Fruit fly (Drosophila melanogaster) whole organism, embryonic: Measurements from ENCODE around the gene yellow-e.
A peak's percentile ranks its signal among the peaks of the same experiment; 100 is the strongest.

Experiments
- ATbp ChIP-seq: fragments of 200-800 bp; sonication (Bioruptor generic); optimal IDR thresholded peaks from 2 replicates; lab custom pipeline; 2017; ENCODE audit warnings: missing biosample characterization, mild to moderate bottlenecking, missing genetic modification characterization, missing genetic modification reagents
- Atf3 ChIP-seq: fragments of 200-800 bp; sonication (Bioruptor generic); optimal IDR thresholded peaks from 3 replicates; lab custom pipeline; 2016; ENCODE audit warnings: missing biosample characterization, missing genetic modification characterization
- B-H1 ChIP-seq: fragments of 200-800 bp; sonication (Bioruptor generic); IDR thresholded peaks from 3 replicates; pipeline ENCODE4 v1.3.6; 2022; ENCODE audit warnings: missing biosample characterization, missing genetic modification characterization
- Bgb ChIP-seq: fragments of 200-800 bp; sonication (Bioruptor generic); IDR thresholded peaks from 2 replicates; pipeline ENCODE4 v1.3.6; 2022; ENCODE audit warnings: missing biosample characterization, missing genetic modification characterization; ENCODE audit not compliant: partially characterized antibody
- CG11696 ChIP-seq: fragments of 200-800 bp; sonication (Bioruptor generic); IDR thresholded peaks from 2 replicates; pipeline ENCODE4 v1.3.6; 2022; ENCODE audit warnings: missing biosample characterization, missing genetic modification characterization
- CG12219 ChIP-seq: fragments of 200-800 bp; sonication (Bioruptor generic); optimal IDR thresholded peaks from 3 replicates; lab custom pipeline; 2018; ENCODE audit warnings: missing biosample characterization, mild to moderate bottlenecking, missing genetic modification characterization
- CG12236 ChIP-seq: fragments of 200-800 bp; sonication (Bioruptor generic); optimal IDR thresholded peaks from 2 replicates; lab custom pipeline; 2016; ENCODE audit warnings: missing biosample characterization, missing genetic modification characterization
- CG12744 ChIP-seq: fragments of 200-800 bp; sonication (Bioruptor generic); optimal IDR thresholded peaks from 2 replicates; lab custom pipeline; 2016; ENCODE audit warnings: missing biosample characterization, missing genetic modification characterization
- CG15269 ChIP-seq: fragments of 200-800 bp; sonication (Bioruptor generic); optimal IDR thresholded peaks from 2 replicates; lab custom pipeline; 2018; ENCODE audit warnings: missing biosample characterization, mild to moderate bottlenecking, missing genetic modification characterization, moderate library complexity
- CG15601 ChIP-seq: fragments of 200-800 bp; sonication (Bioruptor generic); optimal IDR thresholded peaks from 3 replicates; lab custom pipeline; 2019; ENCODE audit warnings: missing biosample characterization, mild to moderate bottlenecking, missing genetic modification characterization, moderate library complexity
- CG30431 ChIP-seq: fragments of 200-800 bp; sonication (Bioruptor generic); optimal IDR thresholded peaks from 2 replicates; lab custom pipeline; 2017; ENCODE audit warnings: missing biosample characterization, missing genetic modification characterization
- CG3065 ChIP-seq: fragments of 200-800 bp; sonication (Bioruptor generic); optimal IDR thresholded peaks from 2 replicates; lab custom pipeline; 2016; ENCODE audit warnings: missing biosample characterization, missing genetic modification characterization
- CG32532 ChIP-seq: fragments of 200-800 bp; sonication (Bioruptor generic); IDR thresholded peaks from 2 replicates; pipeline ENCODE4 v1.3.6; 2022; ENCODE audit warnings: missing biosample characterization, missing genetic modification characterization
- CG33557 ChIP-seq: fragments of 200-800 bp; sonication (Bioruptor generic); optimal IDR thresholded peaks from 2 replicates; lab custom pipeline; 2019; ENCODE audit warnings: missing biosample characterization, mild to moderate bottlenecking, missing genetic modification characterization, moderate library complexity
- CG5245 ChIP-seq: fragments of 200-800 bp; sonication (Bioruptor generic); optimal IDR thresholded peaks from 3 replicates; lab custom pipeline; 2016; ENCODE audit warnings: missing biosample characterization, missing genetic modification characterization
- CG6654 ChIP-seq: fragments of 200-800 bp; sonication (Bioruptor generic); optimal IDR thresholded peaks from 2 replicates; lab custom pipeline; 2017; ENCODE audit warnings: missing biosample characterization, mild to moderate bottlenecking, missing genetic modification characterization
- CG7556 ChIP-seq: fragments of 200-800 bp; sonication (Bioruptor generic); optimal IDR thresholded peaks from 2 replicates; lab custom pipeline; 2017; ENCODE audit warnings: missing biosample characterization, mild to moderate bottlenecking, missing genetic modification characterization
- CG7839 ChIP-seq: fragments of 200-800 bp; sonication (Bioruptor generic); optimal IDR thresholded peaks from 3 replicates; lab custom pipeline; 2018; ENCODE audit warnings: missing biosample characterization, mild to moderate bottlenecking, missing genetic modification characterization, moderate library complexity
- CG8359 ChIP-seq: fragments of 200-800 bp; sonication (Bioruptor generic); optimal IDR thresholded peaks from 2 replicates; lab custom pipeline; 2017; ENCODE audit warnings: missing biosample characterization, mild to moderate bottlenecking, missing genetic modification characterization, borderline replicate concordance
- CG9797 ChIP-seq: fragments of 200-800 bp; sonication (Bioruptor generic); optimal IDR thresholded peaks from 3 replicates; lab custom pipeline; 2018; ENCODE audit warnings: missing biosample characterization, mild to moderate bottlenecking, missing genetic modification characterization
- CG9932 ChIP-seq: fragments of 200-800 bp; sonication (Bioruptor generic); IDR thresholded peaks from 2 replicates; pipeline ENCODE4 v1.3.6; 2022; ENCODE audit warnings: missing biosample characterization, missing genetic modification characterization
- CrebB ChIP-seq: fragments of 200-800 bp; sonication (Bioruptor generic); optimal IDR thresholded peaks from 3 replicates; lab custom pipeline; 2018; ENCODE audit warnings: missing biosample characterization, mild to moderate bottlenecking, missing genetic modification characterization
- Dad ChIP-seq: fragments of 200-800 bp; sonication (Bioruptor generic); optimal IDR thresholded peaks from 3 replicates; lab custom pipeline; 2016; ENCODE audit warnings: missing biosample characterization, missing genetic modification characterization
- Dbx ChIP-seq: fragments of 200-800 bp; sonication (Bioruptor generic); IDR thresholded peaks from 3 replicates; pipeline ENCODE4 v1.3.6; 2022; ENCODE audit warnings: missing biosample characterization, missing genetic modification characterization
- Doc3 ChIP-seq: fragments of 200-800 bp; sonication (Bioruptor generic); IDR thresholded peaks from 3 replicates; pipeline ENCODE4 v1.3.6; 2022; ENCODE audit warnings: missing biosample characterization, missing genetic modification characterization; ENCODE audit not compliant: partially characterized antibody
- Hey ChIP-seq: fragments of 200-800 bp; sonication (Bioruptor generic); optimal IDR thresholded peaks from 3 replicates; lab custom pipeline; 2018; ENCODE audit warnings: missing biosample characterization, mild to moderate bottlenecking, missing genetic modification characterization
- Hr3 ChIP-seq: fragments of 200-800 bp; sonication (Bioruptor generic); optimal IDR thresholded peaks from 3 replicates; lab custom pipeline; 2016; ENCODE audit warnings: missing biosample characterization, missing genetic modification characterization
- Optix ChIP-seq: fragments of 200-800 bp; sonication (Bioruptor generic); IDR thresholded peaks from 3 replicates; pipeline ENCODE4 v1.3.6; 2022; ENCODE audit warnings: missing biosample characterization, missing genetic modification characterization
- ab ChIP-seq: fragments of 200-800 bp; sonication (Bioruptor generic); optimal IDR thresholded peaks from 2 replicates; lab custom pipeline; 2016; ENCODE audit warnings: missing biosample characterization, missing genetic modification characterization
- bcd ChIP-seq: fragments of 200-800 bp; sonication (Bioruptor generic); optimal IDR thresholded peaks from 2 replicates; lab custom pipeline; 2017; ENCODE audit warnings: missing biosample characterization, mild to moderate bottlenecking, missing genetic modification characterization
- disco-r ChIP-seq: fragments of 200-800 bp; sonication (Bioruptor generic); optimal IDR thresholded peaks from 2 replicates; lab custom pipeline; 2016; ENCODE audit warnings: missing biosample characterization, missing genetic modification characterization
- gfzf ChIP-seq: fragments of 200-800 bp; sonication (Bioruptor generic); optimal IDR thresholded peaks from 2 replicates; lab custom pipeline; 2016; ENCODE audit warnings: missing biosample characterization, mild to moderate bottlenecking, missing genetic modification characterization, moderate library complexity
- grn ChIP-seq: fragments of 200-800 bp; sonication (Bioruptor generic); optimal IDR thresholded peaks from 3 replicates; lab custom pipeline; 2017; ENCODE audit warnings: missing biosample characterization, missing genetic modification characterization
- gro ChIP-seq: fragments of 200-800 bp; sonication (Bioruptor generic); optimal IDR thresholded peaks from 2 replicates; lab custom pipeline; 2016; ENCODE audit warnings: missing biosample characterization, missing genetic modification characterization
- gsb ChIP-seq: fragments of 200-800 bp; sonication (Bioruptor generic); IDR thresholded peaks from 2 replicates; pipeline ENCODE4 v1.3.6; 2022; ENCODE audit warnings: missing biosample characterization, missing genetic modification characterization
- ham ChIP-seq: fragments of 200-800 bp; sonication (Bioruptor generic); IDR thresholded peaks from 2 replicates; pipeline ENCODE4 v1.3.6; 2022; ENCODE audit warnings: missing biosample characterization, missing genetic modification characterization
- insv ChIP-seq, 2 experiments: fragments of 200-800 bp; sonication (Bioruptor generic); optimal IDR thresholded peaks; 3 replicates each; lab custom pipeline; 2016 to 2018; ENCODE audit warnings: missing biosample characterization in 2 of 2, missing genetic modification characterization in 2 of 2
- jing ChIP-seq: fragments of 200-800 bp; sonication (Bioruptor generic); optimal IDR thresholded peaks from 2 replicates; lab custom pipeline; 2018; ENCODE audit warnings: missing biosample characterization, mild to moderate bottlenecking, missing genetic modification characterization
- jumu ChIP-seq: fragments of 200-800 bp; sonication (Bioruptor generic); optimal IDR thresholded peaks from 3 replicates; lab custom pipeline; 2016; ENCODE audit warnings: missing biosample characterization, missing genetic modification characterization
- lov ChIP-seq, 2 experiments: fragments of 200-800 bp in 1 of 2; fragments of >200 bp in 1 of 2; sonication (Bioruptor generic) in 1 of 2; IDR thresholded peaks in 1 of 2; optimal IDR thresholded peaks in 1 of 2; 2 replicates in 1 of 2; 3 replicates in 1 of 2; pipeline versions ENCODE4 v1.3.6 to Lab custom; 2017 to 2022; ENCODE audit warnings: missing biosample characterization in 1 of 2, missing genetic modification characterization in 1 of 2
- luna ChIP-seq: fragments of 200-800 bp; sonication (Bioruptor generic); optimal IDR thresholded peaks from 2 replicates; lab custom pipeline; 2016; ENCODE audit warnings: missing biosample characterization, missing genetic modification characterization
- oc ChIP-seq: fragments of 200-800 bp; sonication (Bioruptor generic); optimal IDR thresholded peaks from 2 replicates; lab custom pipeline; 2018; ENCODE audit warnings: missing biosample characterization, mild to moderate bottlenecking, missing genetic modification characterization, moderate library complexity
- pros ChIP-seq: fragments of 200-800 bp; sonication (Bioruptor generic); optimal IDR thresholded peaks from 3 replicates; lab custom pipeline; 2019; ENCODE audit warnings: missing biosample characterization, mild to moderate bottlenecking, missing genetic modification characterization, moderate library complexity
- ranshi ChIP-seq: fragments of 200-800 bp; sonication (Bioruptor generic); IDR thresholded peaks from 2 replicates; pipeline ENCODE4 v1.3.6; 2022; ENCODE audit warnings: missing biosample characterization, missing genetic modification characterization
- run ChIP-seq: fragments of 200-800 bp; sonication (Bioruptor generic); optimal IDR thresholded peaks from 3 replicates; lab custom pipeline; 2018; ENCODE audit warnings: missing biosample characterization, mild to moderate bottlenecking, missing genetic modification characterization
- sob ChIP-seq: fragments of 200-800 bp; sonication (Bioruptor generic); IDR thresholded peaks from 2 replicates; pipeline ENCODE4 v1.3.6; 2022; ENCODE audit warnings: missing biosample characterization, missing genetic modification characterization
- ssp ChIP-seq: fragments of 200-800 bp; sonication (Bioruptor generic); IDR thresholded peaks from 2 replicates; pipeline ENCODE4 v1.3.6; 2022; ENCODE audit warnings: missing biosample characterization, missing genetic modification characterization
- yki ChIP-seq: fragments of >200 bp; optimal IDR thresholded peaks from 3 replicates; lab custom pipeline; 2018

Gene yellow-e

dm6 chr3R:13400902-13401721 lies 14.0 kb downstream of the yellow-e start (continued):
- TF ChIP-seq Atf3 (GFP tag; lab: Kevin White, UChicago) (peak; percentile 87), CG8359 (GFP tag; lab: Kevin White, UChicago) (peak; percentile 68), Optix (GFP tag; lab: Robert Waterston, UW) (no peak), ssp (GFP tag; lab: Robert Waterston, UW) (peak; percentile 68), luna (GFP tag; lab: Kevin White, UChicago) (peak; percentile 73), ranshi (GFP tag; lab: Robert Waterston, UW) (peak; percentile 74; the same call in 1 of the 2 replicates), CG9932 (GFP tag; lab: Robert Waterston, UW) (peak; percentile 85), pros (peak; percentile 33), CG30431 (peak; percentile 84), Dbx (GFP tag; lab: Robert Waterston, UW) (peak; percentile 42; the same call in 1 of the 3 replicates), jumu (peak; percentile 81), gsb (peak; percentile 68), CG32532 (GFP tag; lab: Robert Waterston, UW) (peak; percentile 89), bcd (GFP tag; lab: Kevin White, UChicago) (peak; percentile 87), lov (optimal IDR thresholded peaks at IDR 0.05; lab: Kevin White, UChicago) (no peak), lov (GFP tag; IDR thresholded peaks at IDR 0.05; lab: Robert Waterston, UW) (no peak; the same call in 2 of the 3 replicates), CG12219 (GFP tag; lab: Kevin White, UChicago) (peak; percentile 88), jing (GFP tag; lab: Kevin White, UChicago) (peak; percentile 77), insv (GFP tag; optimal IDR thresholded peaks at IDR 0.05; lab: Kevin White, UChicago) (peak; percentile 6 to 47), ab (GFP tag; lab: Kevin White, UChicago) (peak; percentile 52), CrebB (tag; lab: Kevin White, UChicago) (peak; percentile 75), disco-r (GFP tag; lab: Kevin White, UChicago) (peak; percentile 82), ham (GFP tag; lab: Robert Waterston, UW) (0 out of 2 replicates have a peak, but pooled peaks have one; percentile 32), grn (GFP tag; lab: Kevin White, UChicago) (peak; percentile 57), Doc3 (no peak), gfzf (no peak), yki (lab: Kevin White, UChicago) (no peak), Bgb (GFP tag; lab: Robert Waterston, UW) (no peak; the same call in 1 of the 2 replicates), CG12236 (peak; percentile 80), oc (peak; percentile 87), ATbp (GFP tag; lab: Kevin White, UChicago) (peak; percentile 79), B-H1 (GFP tag; lab: Robert Waterston, UW) (peak; percentile 73), CG7839 (tag; lab: Kevin White, UChicago) (peak; percentile 95), run (tag; lab: Kevin White, UChicago) (peak; percentile 73), CG15269 (tag; lab: Kevin White, UChicago) (peak; percentile 90), CG7556 (peak; percentile 94), CG12744 (GFP tag; lab: Kevin White, UChicago) (peak; percentile 86), CG33557 (peak; percentile 92), gro (peak; percentile 55), Hr3 (GFP tag; lab: Kevin White, UChicago) (peak; percentile 88), CG11696 (GFP tag; lab: Robert Waterston, UW) (peak; percentile 62; the same call in 1 of the 2 replicates), Hey (tag; lab: Kevin White, UChicago) (peak; percentile 19), CG6654 (GFP tag; lab: Kevin White, UChicago) (peak; percentile 70), CG15601 (tag; lab: Kevin White, UChicago) (peak; percentile 83), Dad (peak; percentile 84), CG9797 (GFP tag; lab: Kevin White, UChicago) (no peak), CG3065 (GFP tag; lab: Kevin White, UChicago) (peak; percentile 71), CG5245 (peak; percentile 61), sob (peak; percentile 80)
